Worm (Caenorhabditis elegans): ENCODE data around the gene B0294.1.

- TF ChIP-seq attf-3 (GFP tag; conservative IDR thresholded peaks at IDR 0.05) (no peak), unc-130 (GFP tag; optimal IDR thresholded peaks at IDR 0.05) (no peak), Y56A3A.18 (GFP tag; IDR thresholded peaks at IDR 0.05) (no peak)
These were observed 32.2 kb downstream of the B0294.1 start, which contains the start of gene tbx-41 for ce11 chrX:1864946-1865345.

All from whole organism, young adult.